Fruit fly (Drosophila melanogaster): ENCODE data around the gene CG4880.

CG4880 gene

DNA sequence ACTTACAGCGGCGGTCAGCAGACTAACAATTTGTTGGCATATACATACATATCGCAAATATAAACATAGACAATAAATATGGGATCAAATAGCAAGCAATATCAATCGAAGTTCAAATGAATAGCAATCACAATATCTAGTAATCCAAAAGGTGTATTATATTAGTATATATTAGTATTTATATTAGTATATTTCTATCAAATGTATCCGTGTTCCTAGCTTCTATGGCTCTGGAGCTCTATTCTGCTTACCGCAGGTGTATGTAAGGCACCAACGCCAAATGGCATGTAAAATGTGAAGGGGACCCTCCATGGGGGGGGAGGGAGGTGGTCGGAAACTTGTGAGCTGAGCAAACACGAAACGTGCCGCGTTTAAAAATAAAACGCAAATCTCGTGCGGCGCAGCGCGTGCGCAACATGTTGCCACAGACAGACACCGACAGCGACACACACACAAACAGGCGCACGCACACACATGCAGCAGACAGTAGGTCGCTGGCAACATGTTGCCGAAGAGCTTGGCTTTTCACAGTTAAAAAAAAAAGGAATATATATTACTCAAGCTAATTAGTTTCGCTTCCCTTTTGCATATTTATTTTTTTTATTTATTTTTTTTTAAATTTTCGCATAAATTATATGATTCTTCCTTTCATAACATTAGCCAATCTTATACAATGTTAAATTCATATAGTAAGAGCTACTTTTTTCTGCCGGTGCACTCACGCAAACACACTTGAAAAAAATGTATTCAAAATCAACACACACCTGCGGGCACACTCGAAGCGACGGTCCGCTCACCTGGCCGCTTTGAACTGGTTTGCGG is 44.1 kb downstream of the CG4880 start (continued):
- TF ChIP-seq topi (GFP tag; optimal IDR thresholded peaks at IDR 0.05) (peak; percentile 59), Sox15 (GFP tag; optimal IDR thresholded peaks at IDR 0.05) (no peak), Ets21C (GFP tag; optimal IDR thresholded peaks at IDR 0.05) (peak; percentile 38), Hr4 (GFP tag; optimal IDR thresholded peaks at IDR 0.05) (peak; percentile 73), CG16779 (tag; optimal IDR thresholded peaks at IDR 0.05) (peak; percentile 54), Ets96B (tag; optimal IDR thresholded peaks at IDR 0.05) (peak; percentile 70), Gug (GFP tag; IDR thresholded peaks at IDR 0.05) (peak; percentile 69), CG32006 (GFP tag; optimal IDR thresholded peaks at IDR 0.05) (peak; percentile 75), CG4318 (GFP tag; optimal IDR thresholded peaks at IDR 0.05) (peak; percentile 43), cyc (GFP tag; optimal IDR thresholded peaks at IDR 0.05) (peak; percentile 54), CG11294 (GFP tag; IDR thresholded peaks at IDR 0.05) (peak; percentile 70; the same call in 1 of the 2 replicates), Blimp-1 (GFP tag; optimal IDR thresholded peaks at IDR 0.05) (peak; percentile 56), CG7368 (GFP tag; optimal IDR thresholded peaks at IDR 0.05) (peak; percentile 40), CG31627 (GFP tag; optimal IDR thresholded peaks at IDR 0.05) (peak; percentile 39), Met (GFP tag; optimal IDR thresholded peaks at IDR 0.05) (peak; percentile 47), CG15336 (GFP tag; IDR thresholded peaks at IDR 0.05) (peak; percentile 86), pdm3 (GFP tag; optimal IDR thresholded peaks at IDR 0.05) (peak; percentile 52), OdsH (GFP tag; optimal IDR thresholded peaks at IDR 0.05) (peak; percentile 75)

DNA sequence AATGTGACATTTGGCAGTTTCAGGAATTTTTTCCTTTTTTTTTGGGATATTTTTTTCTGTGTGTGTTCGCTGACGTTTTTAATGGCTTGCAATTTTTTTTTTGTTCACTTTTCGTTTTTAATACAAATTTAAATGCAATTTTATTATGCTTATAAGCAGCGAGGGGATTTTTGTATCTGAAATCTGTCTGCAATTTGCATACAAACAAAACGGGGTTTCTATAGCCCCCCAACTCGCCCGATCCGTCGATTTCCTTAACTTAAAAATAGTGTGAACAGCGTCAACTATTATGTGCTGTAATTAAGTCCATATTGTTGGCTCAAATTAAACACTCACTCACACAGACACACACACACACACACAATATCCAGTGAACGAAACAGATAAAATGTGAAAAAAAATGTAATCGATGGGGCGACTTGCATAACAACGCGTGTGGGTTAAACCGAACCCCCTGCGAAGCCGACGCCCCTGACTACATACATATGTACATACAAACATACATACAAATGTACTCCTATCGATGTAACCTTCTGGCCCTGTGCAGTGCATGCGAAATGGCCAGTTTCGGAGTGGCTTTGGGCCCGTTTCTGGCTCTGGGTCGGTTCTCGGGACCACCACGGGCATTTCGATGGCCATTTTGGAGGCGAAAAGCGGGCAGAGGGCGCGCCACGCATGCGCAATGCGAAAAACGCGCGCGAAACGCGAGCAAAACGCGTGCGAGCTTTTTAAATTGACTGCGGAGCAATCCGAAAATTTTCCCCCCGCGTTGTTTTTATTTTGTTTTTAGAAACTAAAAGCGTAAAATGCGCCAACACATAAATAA is 45.6 kb downstream of the CG4880 start:
- TF ChIP-seq Hr38 (GFP tag; optimal IDR thresholded peaks at IDR 0.05): no peak
- TF ChIP-seq Blimp-1 (GFP tag; optimal IDR thresholded peaks at IDR 0.05): no peak
- TF ChIP-seq dsx (GFP tag; optimal IDR thresholded peaks at IDR 0.05; ENCODE audit: poor library complexity, severe bottlenecking): no peak
- TF ChIP-seq CG3919 (GFP tag; optimal IDR thresholded peaks at IDR 0.05): peak; percentile 23
- TF ChIP-seq CG10631 (GFP tag; optimal IDR thresholded peaks at IDR 0.05): peak; percentile 33
- TF ChIP-seq OdsH (GFP tag; optimal IDR thresholded peaks at IDR 0.05): peak; percentile 31
- peak; percentile 2 for TF ChIP-seq pdm3 (GFP tag; optimal IDR thresholded peaks at IDR 0.05)
- no peak for TF ChIP-seq CG8319 (GFP tag; optimal IDR thresholded peaks at IDR 0.05)
- no peak for TF ChIP-seq dac (GFP tag; optimal IDR thresholded peaks at IDR 0.05)
- no peak for TF ChIP-seq CG11902 (GFP tag; optimal IDR thresholded peaks at IDR 0.05)
- peak; percentile 2 for TF ChIP-seq CG7368 (GFP tag; optimal IDR thresholded peaks at IDR 0.05)
- peak; percentile 13 for TF ChIP-seq esn (GFP tag; optimal IDR thresholded peaks at IDR 0.05)
- peak; percentile 39 for TF ChIP-seq Smox (GFP tag; optimal IDR thresholded peaks at IDR 0.05)
- TF ChIP-seq cyc (GFP tag; optimal IDR thresholded peaks at IDR 0.05): peak; percentile 46
- TF ChIP-seq Met (GFP tag; optimal IDR thresholded peaks at IDR 0.05): peak; percentile 30
- peak; percentile 3 for TF ChIP-seq Eip75B (GFP tag; optimal IDR thresholded peaks at IDR 0.05)
- TF ChIP-seq CG6854 (GFP tag; optimal IDR thresholded peaks at IDR 0.05): no peak
- TF ChIP-seq CG6808 (GFP tag; optimal IDR thresholded peaks at IDR 0.05): no peak
- TF ChIP-seq fd59A (GFP tag; optimal IDR thresholded peaks at IDR 0.05): peak; percentile 25
- TF ChIP-seq Gug (GFP tag; IDR thresholded peaks at IDR 0.05): no peak
- TF ChIP-seq Hr39 (GFP tag; optimal IDR thresholded peaks at IDR 0.05): peak; percentile 47
- no peak for TF ChIP-seq ss (GFP tag; optimal IDR thresholded peaks at IDR 0.05)
- peak; percentile 50 for TF ChIP-seq CG31627 (GFP tag; optimal IDR thresholded peaks at IDR 0.05)
- TF ChIP-seq acj6 (GFP tag; optimal IDR thresholded peaks at IDR 0.05): no peak
- no peak for TF ChIP-seq CG1621 (tag; optimal IDR thresholded peaks at IDR 0.05)
- no peak for TF ChIP-seq salr (GFP tag; optimal IDR thresholded peaks at IDR 0.05)
- peak; percentile 51; the same call in 2 of the 3 replicates for TF ChIP-seq CG6163 (GFP tag; IDR thresholded peaks at IDR 0.05)
- no peak for TF ChIP-seq CG9139 (GFP tag; optimal IDR thresholded peaks at IDR 0.05)
- no peak for TF ChIP-seq fkh (GFP tag; optimal IDR thresholded peaks at IDR 0.05)
- TF ChIP-seq svp (GFP tag): peak; percentile 80
- peak; percentile 45 for TF ChIP-seq Sox102F (GFP tag; optimal IDR thresholded peaks at IDR 0.05)
- TF ChIP-seq CG34406 (GFP tag; optimal IDR thresholded peaks at IDR 0.05): peak; percentile 22
- peak; percentile 24 for TF ChIP-seq topi (GFP tag; optimal IDR thresholded peaks at IDR 0.05)
- no peak for TF ChIP-seq vri (GFP tag; optimal IDR thresholded peaks at IDR 0.05)
- TF ChIP-seq Sox15 (GFP tag; optimal IDR thresholded peaks at IDR 0.05): peak; percentile 23
- TF ChIP-seq Lpt (GFP tag; optimal IDR thresholded peaks at IDR 0.05): no peak
- no peak for TF ChIP-seq CG6792 (GFP tag; optimal IDR thresholded peaks at IDR 0.05)

All from whole organism, prepupa.